Fruit fly (Drosophila melanogaster) whole organism, embryonic: ENCODE results near the gene CG14883.

ENCODE experiments used
- Bteb2 ChIP-seq: fragments of 200-800 bp; sonication (Bioruptor generic); optimal IDR thresholded peaks from 2 replicates; lab custom pipeline; 2016; ENCODE audit warnings: missing biosample characterization, missing genetic modification characterization
- CG11696 ChIP-seq: fragments of 200-800 bp; sonication (Bioruptor generic); IDR thresholded peaks from 2 replicates; pipeline ENCODE4 v1.3.6; 2022; ENCODE audit warnings: missing biosample characterization, missing genetic modification characterization
- CG13287 ChIP-seq: fragments of 200-800 bp; sonication (Bioruptor generic); IDR thresholded peaks from 2 replicates; pipeline ENCODE4 v1.3.6; 2022; ENCODE audit warnings: missing biosample characterization, missing genetic modification characterization; ENCODE audit not compliant: partially characterized antibody
- CG43689 ChIP-seq: fragments of 200-800 bp; sonication (Bioruptor generic); IDR thresholded peaks from 2 replicates; pipeline ENCODE4 v1.3.6; 2022; ENCODE audit warnings: missing biosample characterization, missing genetic modification characterization
- CG6854 ChIP-seq: fragments of 200-800 bp; sonication (Bioruptor generic); optimal IDR thresholded peaks from 3 replicates; lab custom pipeline; 2017; ENCODE audit warnings: missing biosample characterization, mild to moderate bottlenecking, missing genetic modification characterization
- CG8359 ChIP-seq: fragments of 200-800 bp; sonication (Bioruptor generic); optimal IDR thresholded peaks from 2 replicates; lab custom pipeline; 2017; ENCODE audit warnings: missing biosample characterization, mild to moderate bottlenecking, missing genetic modification characterization, borderline replicate concordance
- gce ChIP-seq: fragments of 200-800 bp; sonication (Bioruptor generic); IDR thresholded peaks from 3 replicates; pipeline ENCODE4 v1.3.6; 2022; ENCODE audit warnings: missing biosample characterization, missing genetic modification characterization

- TF ChIP-seq Bteb2 (GFP tag; lab: Kevin White, UChicago) (no peak), CG8359 (GFP tag; lab: Kevin White, UChicago) (no peak), CG11696 (GFP tag; lab: Robert Waterston, UW) (no peak), CG6854 (GFP tag; lab: Kevin White, UChicago) (no peak), gce (GFP tag; lab: Robert Waterston, UW) (no peak), CG43689 (GFP tag; lab: Robert Waterston, UW) (no peak), CG13287 (GFP tag; lab: Robert Waterston, UW) (no peak)
These were observed 26.4 kb downstream of the CG14883 start, which contains the start of gene Sdhaf3 for dm6 chr3R:16482276-16482675.
